Fruit fly (Drosophila melanogaster) whole organism, adult: ENCODE data around the gene z.

Experiments
- CG12768 ChIP-seq: fragments of 200-800 bp; sonication (Bioruptor generic); optimal IDR thresholded peaks from 2 replicates; lab custom pipeline; 2017; ENCODE audit warnings: missing biosample characterization, missing genetic modification characterization, mild to moderate bottlenecking, moderate library complexity, missing genetic modification reagents
- CG14711 ChIP-seq: fragments of 200-800 bp; sonication (Bioruptor generic); optimal IDR thresholded peaks from 2 replicates; lab custom pipeline; 2018; ENCODE audit warnings: missing biosample characterization, mild to moderate bottlenecking, missing genetic modification characterization, moderate library complexity
- CG1620 ChIP-seq: fragments of 200-800 bp; sonication (Bioruptor generic); optimal IDR thresholded peaks from 2 replicates; lab custom pipeline; 2016; ENCODE audit warnings: missing biosample characterization, missing genetic modification characterization
- CG33017 ChIP-seq: fragments of 200-800 bp; sonication (Bioruptor generic); optimal IDR thresholded peaks from 2 replicates; lab custom pipeline; 2018; ENCODE audit warnings: missing biosample characterization, mild to moderate bottlenecking, missing genetic modification characterization, moderate library complexity
- CG7101 ChIP-seq: fragments of 200-800 bp; sonication (Bioruptor generic); optimal IDR thresholded peaks from 2 replicates; lab custom pipeline; 2018; ENCODE audit warnings: missing biosample characterization, mild to moderate bottlenecking, missing genetic modification characterization, moderate library complexity
- Crg-1 ChIP-seq: fragments of 200-800 bp; sonication (Bioruptor generic); optimal IDR thresholded peaks from 2 replicates; lab custom pipeline; 2016; ENCODE audit warnings: missing biosample characterization, missing genetic modification characterization
- Hr96 ChIP-seq: fragments of 200-800 bp; sonication (Bioruptor generic); optimal IDR thresholded peaks from 2 replicates; lab custom pipeline; 2016; ENCODE audit warnings: missing biosample characterization, missing genetic modification characterization
- Mnt ChIP-seq: fragments of 200-800 bp; sonication (Bioruptor generic); optimal IDR thresholded peaks from 2 replicates; lab custom pipeline; 2016; ENCODE audit warnings: missing biosample characterization, mild to moderate bottlenecking, missing genetic modification characterization
- cic ChIP-seq: fragments of 200-800 bp; sonication (Bioruptor generic); optimal IDR thresholded peaks from 2 replicates; lab custom pipeline; 2017; ENCODE audit warnings: missing biosample characterization, mild to moderate bottlenecking, missing genetic modification characterization, moderate library complexity
- cnc ChIP-seq, 2 experiments: fragments of >200 bp; optimal IDR thresholded peaks; 2 replicates each; lab custom pipeline; 2017
- kay ChIP-seq: fragments of 200-800 bp; sonication (Bioruptor generic); peaks from one replicate; lab custom pipeline; 2016; ENCODE audit warnings: missing biosample characterization, missing genetic modification characterization, borderline replicate concordance
- ovo ChIP-seq: fragments of 200-800 bp; sonication (Bioruptor generic); optimal IDR thresholded peaks from 2 replicates; lab custom pipeline; 2016; ENCODE audit warnings: missing biosample characterization, missing genetic modification characterization
- pad ChIP-seq: fragments of 200-800 bp; sonication (Bioruptor generic); optimal IDR thresholded peaks from 3 replicates; lab custom pipeline; 2017; ENCODE audit warnings: missing biosample characterization, missing genetic modification characterization, mild to moderate bottlenecking, moderate library complexity, missing genetic modification reagents
- tj ChIP-seq: fragments of 200-800 bp; sonication (Bioruptor generic); optimal IDR thresholded peaks from 3 replicates; lab custom pipeline; 2017; ENCODE audit warnings: missing biosample characterization, mild to moderate bottlenecking, missing genetic modification characterization, moderate library complexity

DNA sequence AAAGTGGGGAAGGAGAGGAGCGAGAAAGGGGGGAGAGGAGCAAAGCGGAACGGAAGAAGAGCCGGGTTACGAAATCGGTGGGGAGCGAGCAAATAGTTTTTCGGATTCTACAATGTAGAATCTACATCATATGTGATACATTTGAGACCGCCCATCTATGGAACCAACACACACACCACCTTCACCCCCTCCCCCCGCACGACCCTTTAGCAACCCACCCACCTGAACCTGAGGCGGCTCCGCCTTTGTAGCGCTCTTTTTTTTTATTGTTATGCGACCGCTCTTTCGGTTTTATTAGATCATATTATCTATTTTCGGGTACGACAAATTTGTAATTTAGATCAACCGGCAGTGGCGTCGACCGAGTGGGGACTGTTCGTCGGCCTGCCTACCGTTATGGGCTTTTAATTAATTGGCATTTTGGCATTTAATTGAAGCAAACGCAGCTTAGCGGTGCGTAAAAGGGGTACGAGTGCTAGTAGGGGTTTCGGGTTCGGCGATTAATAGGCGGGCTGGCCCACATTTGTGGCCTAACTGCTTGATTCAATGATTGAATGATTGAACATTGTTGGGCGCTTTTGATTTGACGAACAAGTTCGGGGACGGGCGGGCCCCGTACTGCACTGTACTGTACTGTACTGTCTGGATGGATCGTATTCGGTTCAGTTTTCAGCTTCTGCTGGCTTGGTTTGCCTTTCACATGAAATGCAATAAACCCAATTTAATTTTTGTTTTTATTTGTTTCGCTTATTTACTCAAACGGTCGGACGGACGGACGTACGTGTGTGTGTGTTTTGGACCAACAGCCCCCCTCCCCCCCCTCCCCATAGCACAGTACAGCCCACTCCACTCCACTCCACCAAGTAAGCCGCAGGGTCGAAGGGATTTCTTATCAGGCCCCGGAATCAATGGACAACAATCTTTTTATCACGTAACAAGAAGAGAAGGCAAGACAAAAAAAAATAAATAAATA, 14.1 kb downstream of the z start:
- no peak for TF ChIP-seq CG14711 (tag; lab: Kevin White, UChicago)
- TF ChIP-seq Hr96 (GFP tag; lab: Kevin White, UChicago) = no peak
- TF ChIP-seq kay (GFP tag; lab: Kevin White, UChicago) = no peak
- no peak for TF ChIP-seq CG1620 (GFP tag; lab: Kevin White, UChicago)
- no peak for TF ChIP-seq pad (GFP tag; lab: Kevin White, UChicago)
- no peak for TF ChIP-seq cic (GFP tag; lab: Kevin White, UChicago)
- TF ChIP-seq tj (GFP tag; lab: Kevin White, UChicago) = no peak
- TF ChIP-seq cnc (optimal IDR thresholded peaks at IDR 0.05; lab: Kevin White, UChicago) = no peak
- no peak for TF ChIP-seq ovo (GFP tag; lab: Kevin White, UChicago)
- TF ChIP-seq CG12768 (GFP tag; lab: Kevin White, UChicago) = no peak
- TF ChIP-seq CG7101 (tag; lab: Kevin White, UChicago) = no peak
- no peak for TF ChIP-seq Mnt (GFP tag; lab: Kevin White, UChicago)
- no peak for TF ChIP-seq Crg-1
- no peak for TF ChIP-seq CG33017 (tag; lab: Kevin White, UChicago)
